Worm (Caenorhabditis elegans): ENCODE measurements around the gene C29E4.14.
"Not testable (repeated sequence)": the region's sequence is repeated elsewhere in the genome, so short reads cannot be mapped to it uniquely, and the experiment has no call there.

The C29E4.14 gene

DNA sequence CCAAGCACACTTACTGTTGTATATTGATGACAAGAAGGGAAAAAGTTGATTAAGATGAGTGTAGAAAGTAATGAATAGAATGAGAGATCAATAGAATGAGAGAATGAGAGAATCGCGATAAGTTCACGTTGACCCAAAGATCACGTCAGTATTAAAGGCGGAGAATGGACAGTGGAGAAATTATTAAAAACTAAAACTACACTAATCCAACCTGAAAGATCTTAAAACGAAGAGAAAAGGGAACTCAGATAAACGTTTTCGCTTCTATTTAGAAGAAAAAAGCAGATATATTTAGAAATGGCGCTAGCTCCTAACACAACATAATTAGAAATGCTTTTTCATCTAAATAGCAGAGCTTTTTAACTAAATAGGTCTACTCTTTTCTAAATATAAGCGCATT is 33.3 kb downstream of the C29E4.14 start, which contains the start of gene let-754:
TSS of gene let-754 (minus strand) at position 101 of the 400 bp plus-strand sequence.
- TF ChIP-seq blmp-1 (tag; optimal IDR thresholded peaks at IDR 0.05; ENCODE audit: insufficient read depth) (no peak), unc-39 (tag; optimal IDR thresholded peaks at IDR 0.05) (no peak), sem-4 (tag; optimal IDR thresholded peaks at IDR 0.05) (no peak), elt-1 (tag; optimal IDR thresholded peaks at IDR 0.05) (no peak), mab-5 (tag; optimal IDR thresholded peaks at IDR 0.05) (no peak), ztf-1 (GFP tag; conservative IDR thresholded peaks at IDR 0.05) (no peak), Y55F3AM.14 (GFP tag; optimal IDR thresholded peaks at IDR 0.05) (no peak), ceh-16 (tag; optimal IDR thresholded peaks at IDR 0.05) (no peak), alr-1 (tag; optimal IDR thresholded peaks at IDR 0.05) (no peak), C34F6.9 (tag; optimal IDR thresholded peaks at IDR 0.05) (no peak), fos-1 (tag; optimal IDR thresholded peaks at IDR 0.05) (no peak), aly-2 (tag; optimal IDR thresholded peaks at IDR 0.05) (no peak), sma-9 (GFP tag; optimal IDR thresholded peaks at IDR 0.05) (no peak), sma-9 (tag; optimal IDR thresholded peaks at IDR 0.05) (no peak), snpc-4 (tag; optimal IDR thresholded peaks at IDR 0.05) (no peak), skn-1 (tag; optimal IDR thresholded peaks at IDR 0.05) (no peak)

DNA sequence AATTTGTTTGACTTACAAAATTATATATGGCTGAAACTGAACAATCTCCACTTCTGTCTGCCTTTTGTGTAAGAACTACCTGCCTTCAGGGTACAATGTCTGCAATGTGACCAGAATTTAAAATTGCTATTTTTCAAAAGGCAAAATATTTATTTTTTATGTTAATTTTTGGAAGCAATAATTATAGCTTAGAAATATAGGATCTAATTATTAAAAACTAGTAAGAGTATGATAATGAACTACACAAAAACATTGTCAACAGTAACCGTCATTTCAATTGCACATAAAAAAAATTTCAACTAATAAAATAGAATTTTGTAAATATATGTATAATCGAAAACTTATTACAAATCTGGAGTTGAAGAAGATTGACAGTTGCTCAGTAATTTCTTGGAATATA is 37.0 kb downstream of the C29E4.14 start, which contains the start of gene C29E4.9:
TSS of gene C29E4.9 (minus strand) at position 101 of the 400 bp plus-strand sequence.
- TF ChIP-seq sem-4 (tag; optimal IDR thresholded peaks at IDR 0.05) (no peak), nhr-25 (tag; optimal IDR thresholded peaks at IDR 0.05) (no peak), elt-1 (tag; optimal IDR thresholded peaks at IDR 0.05) (no peak), gmeb-1 (tag; optimal IDR thresholded peaks at IDR 0.05) (no peak), skn-1 (tag; optimal IDR thresholded peaks at IDR 0.05) (no peak), nhr-129 (tag; optimal IDR thresholded peaks at IDR 0.05) (no peak), ztf-1 (GFP tag; conservative IDR thresholded peaks at IDR 0.05) (no peak), unc-55 (GFP tag; optimal IDR thresholded peaks at IDR 0.05) (no peak), peb-1 (tag; optimal IDR thresholded peaks at IDR 0.05) (no peak)

DNA sequence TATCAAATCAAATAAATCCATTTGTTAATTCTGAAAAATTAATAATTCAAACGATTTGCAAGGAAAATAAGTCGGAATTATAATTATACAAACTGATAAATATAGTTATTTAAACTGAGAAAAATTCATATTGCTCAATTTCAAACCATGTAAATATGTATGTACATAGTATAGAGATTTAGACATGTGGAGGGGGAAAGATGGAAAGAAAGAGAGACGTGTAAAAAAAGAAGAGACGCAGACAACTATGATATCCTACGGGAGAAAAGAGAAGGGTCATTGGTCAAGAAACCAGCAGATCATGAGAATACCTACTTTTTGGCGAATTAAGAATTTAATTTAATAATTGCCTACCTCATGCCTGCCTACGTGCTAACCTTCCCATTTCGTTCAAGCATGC is 38.2 kb downstream of the C29E4.14 start, which contains the start of gene C29E4.11:
TSS of gene C29E4.11 (minus strand) at position 30 of the 400 bp plus-strand sequence.
- TF ChIP-seq nhr-21 (tag; optimal IDR thresholded peaks at IDR 0.05) = no peak
- no peak for TF ChIP-seq ztf-4 (tag; optimal IDR thresholded peaks at IDR 0.05)
- TF ChIP-seq unc-55 (GFP tag; optimal IDR thresholded peaks at IDR 0.05) = peak; percentile 40
- TF ChIP-seq C34F6.9 (tag; optimal IDR thresholded peaks at IDR 0.05) = peak; percentile 74
- TF ChIP-seq lsy-2 (tag; optimal IDR thresholded peaks at IDR 0.05) = peak in 1 of 2 experiments; percentile 40

DNA sequence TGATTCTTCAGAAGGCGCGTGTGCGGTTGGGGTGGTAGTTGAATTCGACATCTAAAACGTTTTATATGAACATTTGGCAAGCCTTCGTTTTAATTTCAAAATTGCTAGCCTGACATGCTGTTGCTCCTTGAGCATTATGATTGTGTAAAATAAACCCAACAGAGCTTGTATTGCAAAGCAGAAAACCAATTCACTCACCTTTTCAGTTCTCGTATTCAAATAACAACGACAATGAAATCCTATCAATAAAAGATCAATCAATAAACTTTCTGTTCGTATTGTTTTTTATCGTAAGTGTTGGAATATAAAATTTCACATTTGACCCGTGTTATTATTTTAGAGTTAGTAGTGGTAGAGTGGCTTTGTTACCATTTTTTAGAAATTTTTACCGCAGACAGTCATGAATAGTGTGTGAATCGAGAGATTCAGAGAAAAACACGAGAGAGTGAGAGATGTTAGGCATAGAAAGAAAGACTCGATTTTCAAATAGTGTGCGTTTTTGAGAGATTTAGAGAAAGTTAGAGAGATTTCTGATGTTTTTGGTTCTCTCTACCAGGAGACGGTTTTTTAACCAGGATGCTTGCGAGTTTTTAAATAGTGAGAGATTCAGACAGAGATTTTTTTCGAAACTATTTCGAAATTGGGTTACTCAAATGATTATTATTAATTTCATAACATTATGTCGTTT is 39.1 kb downstream of the C29E4.14 start, which contains the start of gene F54H12.10:
TSS of gene F54H12.10 (minus strand) at position 51 of the 688 bp plus-strand sequence.
- TF ChIP-seq nhr-21, crh-2, ztf-11 (tag; optimal IDR thresholded peaks at IDR 0.05): not testable (repeated sequence)

DNA sequence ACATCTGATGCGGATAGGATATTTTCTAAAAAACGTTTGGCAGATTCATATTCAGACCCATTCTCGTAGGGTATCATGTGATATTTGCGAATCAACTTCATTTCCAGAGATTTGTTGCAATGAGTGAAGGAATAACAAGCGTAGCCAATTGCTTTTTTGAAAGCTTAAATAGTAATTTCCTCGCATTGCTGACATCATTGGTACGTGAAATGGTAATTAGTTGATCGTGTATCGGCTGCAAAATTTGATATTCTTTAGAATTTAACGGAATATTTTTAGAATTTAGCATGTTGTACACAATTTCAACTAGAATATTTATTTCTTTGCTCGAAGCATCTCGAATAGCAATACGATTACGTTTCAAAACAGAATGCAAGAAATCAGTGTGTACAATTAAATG is 42.7 kb downstream of the C29E4.14 start, which contains the start of gene F54H12.4:
TSS of gene F54H12.4 (minus strand) at position 101 of the 400 bp plus-strand sequence.
- TF ChIP-seq nhr-21 (tag; optimal IDR thresholded peaks at IDR 0.05); ztf-11 (tag; optimal IDR thresholded peaks at IDR 0.05); unc-62 (GFP tag; optimal IDR thresholded peaks at IDR 0.05): not testable (repeated sequence)

DNA sequence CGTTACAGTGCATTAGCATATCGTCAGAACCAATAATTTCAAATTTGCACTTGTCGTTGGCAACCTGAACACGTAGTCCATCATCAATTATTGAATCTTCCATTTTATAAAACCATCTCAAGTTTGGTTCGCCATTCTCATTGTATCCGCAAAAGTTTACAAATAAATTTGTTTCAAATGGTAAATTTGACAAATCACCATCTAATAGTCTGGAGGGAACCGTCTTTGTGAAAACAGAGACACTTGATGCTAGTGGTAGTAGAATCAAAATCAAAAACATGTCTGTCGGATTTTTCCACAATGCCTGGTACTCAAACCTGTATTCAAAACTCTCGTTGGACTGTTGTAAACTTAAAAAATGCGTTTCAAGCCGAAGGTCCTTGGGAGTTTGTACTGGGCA is 44.4 kb downstream of the C29E4.14 start, which contains the start of gene F54H12.2:
TSS of gene F54H12.2 (plus strand) at position 301 of the 400 bp plus-strand sequence.
- not testable (repeated sequence) for TF ChIP-seq ceh-82 (tag; optimal IDR thresholded peaks at IDR 0.05); lin-13 (GFP tag; optimal IDR thresholded peaks at IDR 0.05); gmeb-1 (tag; optimal IDR thresholded peaks at IDR 0.05)

DNA sequence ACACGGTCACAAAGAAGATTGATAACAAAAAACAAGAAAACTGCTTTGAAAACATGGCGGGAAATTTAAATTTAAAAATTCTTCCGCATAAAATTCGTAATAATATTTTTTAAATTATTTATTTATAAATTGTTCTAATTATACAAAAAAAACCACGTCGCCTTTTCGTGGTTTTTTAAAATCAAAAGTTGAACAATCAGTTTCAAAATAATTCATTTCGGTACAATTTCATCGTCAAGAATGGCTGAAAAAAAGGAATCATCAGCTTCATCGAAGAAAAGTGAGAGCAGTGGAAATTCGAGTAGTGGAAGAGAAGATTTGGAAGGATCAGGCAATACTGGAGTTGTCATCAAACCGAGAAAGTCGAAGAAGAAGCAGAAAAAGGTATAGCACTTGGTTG is 49.2 kb downstream of the C29E4.14 start, which contains the start of the genes F54H12.8 and F54H12.7:
TSS of gene F54H12.8 (minus strand) at position 101 of the 400 bp plus-strand sequence.
TSS of gene F54H12.7 (plus strand) at position 229 of the 400 bp plus-strand sequence.
- TF ChIP-seq elt-3 (tag; optimal IDR thresholded peaks at IDR 0.05) (no peak), gmeb-1 (tag; optimal IDR thresholded peaks at IDR 0.05) (no peak), alr-1 (tag; optimal IDR thresholded peaks at IDR 0.05) (no peak)

Measured in whole organism, L2 larva.